Worm (Caenorhabditis elegans) whole organism, L2 larva: ENCODE results near the gene ZK355.2.
A peak's percentile ranks its signal among the peaks of the same experiment; 100 is the strongest.

Source experiments
- C34F6.9 ChIP-seq: fragments of 150-350 bp; optimal IDR thresholded peaks from 2 replicates; lab custom pipeline; 2014; ENCODE audit warnings: missing biosample characterization, missing genetic modification characterization
- R02D3.7 ChIP-seq: fragments of 150-350 bp; optimal IDR thresholded peaks from 2 replicates; lab custom pipeline; 2014; ENCODE audit warnings: missing biosample characterization, missing genetic modification characterization
- Y55F3AM.14 ChIP-seq: fragments of 200-800 bp; sonication (Bioruptor generic); optimal IDR thresholded peaks from 2 replicates; lab custom pipeline; 2018; ENCODE audit warnings: mild to moderate bottlenecking, missing genetic modification characterization, missing compliant biosample characterization
- ZK546.5 ChIP-seq: sonication (generic microtip); optimal IDR thresholded peaks from 2 replicates; lab custom pipeline; 2017; ENCODE audit warnings: missing biosample characterization, missing genetic modification characterization
- alr-1 ChIP-seq: fragments of 150-350 bp; optimal IDR thresholded peaks from 2 replicates; lab custom pipeline; 2014; ENCODE audit warnings: missing biosample characterization, missing genetic modification characterization
- aly-2 ChIP-seq: fragments of 150-350 bp; optimal IDR thresholded peaks from 2 replicates; lab custom pipeline; 2014; ENCODE audit warnings: missing biosample characterization, missing genetic modification characterization
- ama-1 ChIP-seq: fragments of 150-350 bp; optimal IDR thresholded peaks from 2 replicates; lab custom pipeline; 2018; ENCODE audit warnings: inconsistent platforms
- ceh-16 ChIP-seq: fragments of 150-350 bp; optimal IDR thresholded peaks from 2 replicates; lab custom pipeline; 2014; ENCODE audit warnings: missing biosample characterization, missing genetic modification characterization
- crh-2 ChIP-seq: sonication (generic microtip); optimal IDR thresholded peaks from 2 replicates; lab custom pipeline; 2017; ENCODE audit warnings: missing biosample characterization, missing genetic modification characterization
- egl-27 ChIP-seq: sonication (generic microtip); optimal IDR thresholded peaks from 3 replicates; lab custom pipeline; 2017; ENCODE audit warnings: missing biosample characterization, missing genetic modification reagents, missing genetic modification characterization
- elt-1 ChIP-seq: fragments of 150-350 bp; optimal IDR thresholded peaks from 2 replicates; lab custom pipeline; 2014; ENCODE audit warnings: missing biosample characterization, missing genetic modification characterization
- elt-3 ChIP-seq: sonication (generic microtip); optimal IDR thresholded peaks from 2 replicates; lab custom pipeline; 2017; ENCODE audit warnings: missing biosample characterization, missing genetic modification characterization
- gmeb-1 ChIP-seq: fragments of 150-350 bp; optimal IDR thresholded peaks from 2 replicates; lab custom pipeline; 2014; ENCODE audit warnings: missing biosample characterization, missing genetic modification characterization
- lin-39 ChIP-seq: fragments of 150-350 bp; optimal IDR thresholded peaks from 2 replicates; lab custom pipeline; 2014; ENCODE audit warnings: missing biosample characterization, missing genetic modification reagents, missing genetic modification characterization
- lsy-2 ChIP-seq, 2 experiments: fragments of 150-350 bp in 1 of 2; sonication (generic microtip) in 1 of 2; optimal IDR thresholded peaks; 2 replicates each; lab custom pipeline; 2014 to 2017; ENCODE audit warnings: missing biosample characterization in 2 of 2, missing genetic modification characterization in 2 of 2
- mab-5 ChIP-seq: fragments of 150-350 bp; optimal IDR thresholded peaks from 2 replicates; lab custom pipeline; 2014; ENCODE audit warnings: missing biosample characterization, missing genetic modification characterization
- mbf-1 ChIP-seq: sonication (generic microtip); optimal IDR thresholded peaks from 2 replicates; lab custom pipeline; 2017; ENCODE audit warnings: missing biosample characterization, missing genetic modification characterization
- nhr-11 ChIP-seq: fragments of 150-350 bp; optimal IDR thresholded peaks from 2 replicates; lab custom pipeline; 2014; ENCODE audit warnings: missing biosample characterization, missing genetic modification characterization
- nhr-23 ChIP-seq: fragments of 150-350 bp; optimal IDR thresholded peaks from 2 replicates; lab custom pipeline; 2014; ENCODE audit warnings: missing biosample characterization, missing genetic modification reagents, missing genetic modification characterization
- nhr-77 ChIP-seq: fragments of 150-350 bp; optimal IDR thresholded peaks from 2 replicates; lab custom pipeline; 2014; ENCODE audit warnings: missing biosample characterization, missing genetic modification characterization
- skn-1 ChIP-seq: sonication (generic microtip); optimal IDR thresholded peaks from 2 replicates; lab custom pipeline; 2017; ENCODE audit warnings: missing biosample characterization, missing genetic modification characterization
- sma-3 ChIP-seq: sonication (generic microtip); optimal IDR thresholded peaks from 2 replicates; lab custom pipeline; 2016; ENCODE audit warnings: missing genetic modification reagents, missing genetic modification characterization, missing compliant biosample characterization
- sma-9 ChIP-seq, 2 experiments: fragments of 150-350 bp in 1 of 2; sonication (generic microtip) in 1 of 2; optimal IDR thresholded peaks; 2 replicates each; lab custom pipeline; 2014 to 2016; ENCODE audit warnings: missing genetic modification characterization in 2 of 2, mild to moderate bottlenecking in 1 of 2, missing biosample characterization in 1 of 2, missing compliant biosample characterization in 1 of 2, missing genetic modification reagents in 1 of 2, moderate library complexity in 1 of 2
- unc-55 ChIP-seq: fragments of 150-350 bp; sonication (generic microtip); optimal IDR thresholded peaks from 3 replicates; lab custom pipeline; 2014; ENCODE audit warnings: missing biosample characterization, missing genetic modification reagents, missing genetic modification characterization
- ztf-1 ChIP-seq: fragments of 200-800 bp; sonication (Bioruptor generic); conservative IDR thresholded peaks from 2 replicates; pipeline ENCODE4 v1.3.6; 2022; ENCODE audit warnings: missing genetic modification characterization, missing compliant biosample characterization

The ZK355.2 gene

DNA sequence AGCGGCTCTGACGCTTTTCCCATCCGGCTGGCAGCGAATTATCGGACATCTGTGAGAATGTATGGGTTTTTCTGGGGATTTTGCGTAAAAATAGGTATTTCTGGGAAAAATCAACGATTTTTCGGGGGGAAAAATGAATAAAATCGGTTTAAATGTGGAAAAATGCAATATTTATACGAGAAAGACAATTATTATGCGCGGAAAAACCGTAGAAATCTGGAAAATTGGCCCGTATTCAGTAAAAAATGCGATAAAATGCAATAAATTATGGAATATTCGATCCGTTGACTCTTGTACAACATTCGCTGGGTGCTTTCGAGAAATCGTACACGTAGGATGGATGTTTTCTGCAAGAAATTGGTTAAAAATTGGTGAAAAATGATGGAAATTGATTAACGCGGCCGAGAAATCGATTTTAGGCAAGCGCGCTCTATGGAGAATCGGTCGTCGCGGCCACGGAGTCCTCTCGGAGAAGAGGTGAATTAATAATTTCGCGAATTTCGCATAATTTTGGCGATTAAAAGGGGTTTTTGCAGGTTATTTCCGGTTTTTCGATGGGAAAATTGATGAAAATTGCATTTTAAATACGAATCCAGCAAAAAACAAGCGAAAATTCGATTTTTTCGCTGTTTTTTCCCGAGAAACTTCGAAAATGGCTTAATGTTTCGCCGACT lies 34.6 kb upstream of the ZK355.2 start, which contains the start of gene pinn-1 (continued):
- TF ChIP-seq sma-3 (peak; percentile 93), unc-55 (peak; percentile 94)

DNA sequence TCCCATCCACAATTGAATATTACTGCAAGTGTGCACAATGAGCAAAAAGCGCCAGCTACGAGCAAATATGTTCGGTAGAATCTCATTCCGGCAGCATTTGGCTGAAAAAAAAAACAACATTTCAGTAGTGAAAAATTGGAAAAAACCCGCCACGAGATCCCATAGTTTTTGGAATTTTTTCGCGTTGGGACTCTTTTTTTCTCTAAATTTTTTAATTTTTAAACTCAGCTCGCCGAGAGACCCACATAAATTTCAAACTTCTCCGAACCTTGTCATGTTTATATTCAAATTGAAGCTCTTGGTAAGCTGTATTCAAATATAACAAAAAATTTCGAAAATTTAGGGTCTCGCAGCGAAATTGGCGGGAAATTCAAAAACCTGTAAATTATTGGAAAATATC lies 29.4 kb upstream of the ZK355.2 start, which contains the start of gene sqv-2:
Gene sqv-2, minus strand, starts transcription at position 101 of the 400 bp plus-strand sequence.
- no peak for TF ChIP-seq C34F6.9 (tag; lab: Kevin White, UChicago)
- TF ChIP-seq nhr-23 (tag; lab: Kevin White, UChicago): no peak
- TF ChIP-seq unc-55: no peak
- no peak for TF ChIP-seq ama-1 (lab: Kevin White, UChicago)
- no peak for TF ChIP-seq elt-3
- TF ChIP-seq sma-9 (GFP tag; optimal IDR thresholded peaks at IDR 0.05; lab: Kevin White, UChicago): no peak
- no peak for TF ChIP-seq sma-9 (tag; optimal IDR thresholded peaks at IDR 0.05; lab: Kevin White, UChicago)
- TF ChIP-seq nhr-11 (tag; lab: Kevin White, UChicago): no peak
- TF ChIP-seq aly-2 (tag; lab: Kevin White, UChicago): no peak
- no peak for TF ChIP-seq ztf-1 (GFP tag; lab: Robert Waterston, UW)
- no peak for TF ChIP-seq egl-27 (tag; lab: Kevin White, UChicago)
- TF ChIP-seq Y55F3AM.14 (GFP tag; lab: Kevin White, UChicago): no peak
- TF ChIP-seq R02D3.7 (tag; lab: Kevin White, UChicago): no peak
- no peak for TF ChIP-seq mbf-1 (tag; lab: Kevin White, UChicago)
- TF ChIP-seq ZK546.5 (tag; lab: Kevin White, UChicago): no peak
- TF ChIP-seq crh-2 (tag; lab: Kevin White, UChicago): no peak
- no peak for TF ChIP-seq skn-1
- no peak for TF ChIP-seq gmeb-1

DNA sequence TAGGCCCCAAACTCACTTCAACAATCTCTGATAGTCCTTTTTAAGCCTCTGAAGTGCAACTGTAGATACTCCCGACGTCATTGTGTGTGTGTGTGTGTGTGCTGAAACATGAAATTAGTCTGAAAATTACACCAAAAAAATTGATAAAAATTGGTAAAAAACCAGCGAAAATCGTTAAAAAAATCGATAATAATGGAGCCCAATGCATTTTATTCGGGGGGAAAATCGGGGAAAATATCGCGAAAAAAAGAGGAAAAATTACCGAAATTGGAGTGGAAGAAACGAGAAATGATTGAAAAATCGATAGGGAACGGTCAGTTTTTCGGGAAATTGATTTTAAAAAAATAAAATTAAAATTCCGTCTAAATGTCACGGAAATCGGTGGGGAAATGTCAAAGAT lies 23.5 kb upstream of the ZK355.2 start, which contains the start of gene ubc-26:
Gene ubc-26, minus strand, starts transcription at position 101 of the 400 bp plus-strand sequence.
- TF ChIP-seq elt-1 (no peak), lin-39 (no peak), ZK546.5 (tag; lab: Kevin White, UChicago) (no peak), ceh-16 (no peak)
- TF ChIP-seq, all 48 proteins: peak for 0

DNA sequence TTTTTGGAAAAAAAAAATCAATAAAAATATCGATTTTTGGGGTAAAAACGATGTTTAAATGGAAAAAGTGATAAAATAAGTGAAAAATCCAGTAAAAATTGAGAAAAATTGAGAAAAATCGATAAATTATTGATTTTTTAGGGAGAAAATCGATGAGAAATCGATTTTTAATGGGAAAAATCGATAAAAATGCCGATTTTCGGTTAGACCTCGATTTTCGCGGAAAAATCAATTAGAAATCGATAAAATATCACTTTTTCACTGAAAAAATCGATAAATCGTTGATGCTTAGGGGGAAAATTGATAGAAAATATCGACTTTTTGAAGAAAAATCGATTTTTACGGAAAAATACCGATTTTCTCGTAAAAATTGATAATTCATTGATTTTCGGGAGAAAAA lies 22.6 kb upstream of the ZK355.2 start:
- no peak for TF ChIP-seq nhr-77 (tag; lab: Kevin White, UChicago)
- no peak for TF ChIP-seq skn-1
- no peak for TF ChIP-seq sma-3

DNA sequence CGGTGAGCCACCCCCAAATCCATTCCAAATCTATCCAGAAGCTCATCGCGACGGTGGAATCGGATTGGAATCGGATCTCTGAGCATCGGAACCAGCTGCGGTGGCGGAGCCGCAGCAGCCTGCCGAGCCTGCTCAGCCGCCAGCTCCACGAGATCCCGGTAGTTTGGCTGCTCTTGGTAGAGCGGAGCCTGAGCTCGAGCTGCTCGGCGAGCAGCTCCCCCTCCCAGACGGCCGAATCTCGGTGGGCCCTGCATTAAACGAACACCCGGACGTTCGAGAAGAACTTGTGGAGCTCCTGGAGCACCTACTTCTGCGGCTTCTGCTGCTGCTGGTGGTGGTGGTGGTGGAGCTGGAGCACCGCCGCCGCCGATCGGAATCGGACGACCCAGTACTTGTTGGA lies 20.0 kb upstream of the ZK355.2 start:
- TF ChIP-seq egl-27 (tag; lab: Kevin White, UChicago) (no peak), elt-3 (no peak)
- TF ChIP-seq, all 48 proteins: peak for 0

DNA sequence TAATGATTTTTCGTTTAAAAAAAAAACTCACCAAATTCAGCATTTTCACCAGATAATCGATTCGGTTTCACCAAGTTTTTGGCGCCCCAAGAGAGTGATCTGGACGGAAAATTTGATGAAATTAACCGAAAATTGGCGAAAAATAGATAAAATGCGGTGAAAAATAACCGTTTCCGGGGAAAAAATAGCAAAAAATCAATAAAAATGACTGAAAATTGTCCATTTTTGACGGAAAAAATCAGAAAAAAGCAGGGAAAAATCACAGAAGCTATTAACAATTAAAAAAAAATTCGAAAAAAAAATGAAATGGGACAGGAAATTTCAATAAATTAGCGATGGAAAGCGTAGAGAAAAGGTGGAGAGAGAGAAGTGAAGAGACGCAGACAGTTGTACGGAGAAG lies 10.2 kb upstream of the ZK355.2 start, which contains the start of gene ubc-15:
Gene ubc-15, minus strand, starts transcription at position 101 of the 400 bp plus-strand sequence.
- TF ChIP-seq mab-5 (tag; lab: Kevin White, UChicago) (no peak), unc-55 (peak; percentile 5)

DNA sequence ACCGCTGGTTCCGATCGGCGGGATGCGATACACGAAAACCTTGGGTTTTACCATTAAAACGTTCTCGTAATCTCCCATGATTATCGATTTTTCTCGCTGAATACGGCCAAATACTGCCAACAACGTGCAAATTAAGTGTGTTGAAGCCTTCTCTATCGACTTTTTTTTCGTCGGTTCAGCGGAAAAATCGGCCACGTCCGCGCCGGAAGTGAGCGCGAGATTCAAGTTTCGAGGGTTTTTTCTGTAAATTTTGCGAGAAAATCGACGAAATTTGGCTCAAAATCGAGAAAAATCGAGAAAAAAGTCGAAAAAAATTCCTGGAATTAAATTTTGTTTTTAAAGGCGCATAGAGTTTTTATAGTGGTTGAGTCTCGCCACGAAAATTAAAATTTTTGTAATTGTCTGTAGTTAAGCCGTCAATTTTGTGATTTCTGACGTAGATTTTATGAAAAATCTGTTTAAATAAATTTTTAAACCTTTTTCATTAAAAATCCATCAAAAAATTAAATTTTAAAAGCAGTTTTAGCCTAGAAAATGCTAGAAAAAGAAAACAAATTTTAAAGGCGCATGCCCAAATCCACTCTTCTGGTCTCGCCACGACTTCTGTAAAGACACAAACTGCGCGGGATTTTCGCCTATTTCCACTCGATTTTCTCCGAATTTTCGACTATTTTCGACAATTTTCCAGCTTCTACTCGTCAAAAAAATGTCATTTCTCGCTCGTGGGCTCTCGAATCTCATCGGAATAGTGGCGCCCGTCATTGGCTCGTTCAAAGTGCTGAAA lies 4.5 kb upstream of the ZK355.2 start, which contains the start of the genes ncap-1 and Y110A2AR.1:
Gene ncap-1, minus strand, starts transcription at position 241 of the 784 bp plus-strand sequence.
Gene Y110A2AR.1, plus strand, starts transcription at position 637 of the 784 bp plus-strand sequence.
- TF ChIP-seq gmeb-1 (peak; percentile 27), lsy-2 (tag; optimal IDR thresholded peaks at IDR 0.05; lab: Kevin White, UChicago) (peak in 1 of 2 experiments; percentile 25), unc-55 (peak; percentile 34), R02D3.7 (tag; lab: Kevin White, UChicago) (no peak), C34F6.9 (tag; lab: Kevin White, UChicago) (peak; percentile 19), alr-1 (tag; lab: Kevin White, UChicago) (no peak)
